Worm (Caenorhabditis elegans) whole organism, L3 larva: ENCODE data around the gene tsp-8.

Experiments used
- lin-39 ChIP-seq: fragments of 150-350 bp; optimal IDR thresholded peaks from 2 replicates; lab custom pipeline; 2018; ENCODE audit warnings: missing biosample characterization, missing genetic modification reagents, missing genetic modification characterization
- nhr-25 ChIP-seq: sonication (generic microtip); optimal IDR thresholded peaks from 2 replicates; lab custom pipeline; 2017; ENCODE audit warnings: missing biosample characterization, missing genetic modification characterization
- snpc-4 ChIP-seq: fragments of 150-350 bp; optimal IDR thresholded peaks from 2 replicates; lab custom pipeline; 2014; ENCODE audit warnings: missing biosample characterization, missing genetic modification characterization
- unc-62 ChIP-seq: fragments of 150-350 bp; sonication (generic microtip); optimal IDR thresholded peaks from 4 replicates; lab custom pipeline; 2014; ENCODE audit warnings: missing biosample characterization, missing genetic modification reagents, missing genetic modification characterization
- ztf-11 ChIP-seq: fragments of 150-350 bp; optimal IDR thresholded peaks from 2 replicates; lab custom pipeline; 2014; ENCODE audit warnings: missing biosample characterization, missing genetic modification characterization

DNA sequence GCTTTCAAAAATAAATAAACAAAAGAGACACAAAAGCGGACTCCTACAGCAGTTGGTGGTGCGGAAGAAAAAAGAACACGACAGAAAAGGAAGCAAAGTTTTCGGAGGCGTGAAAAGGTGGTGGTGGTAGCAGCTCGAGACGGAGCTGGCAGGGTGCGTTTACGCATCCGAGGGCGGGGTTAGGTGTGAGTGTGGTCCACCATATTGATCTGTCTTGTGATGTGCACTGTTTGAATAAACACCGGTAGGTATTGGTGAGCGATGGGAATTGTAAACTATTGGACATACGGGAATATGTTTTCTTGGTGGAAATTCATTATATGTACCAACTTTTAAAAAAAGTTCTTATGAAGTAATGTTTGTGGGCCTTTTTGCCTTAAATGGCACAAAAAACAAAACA is 31.7 kb upstream of the tsp-8 start, which contains the start of gene C05G5.5:
- TF ChIP-seq unc-62 (GFP tag; lab: Kevin White, UChicago) (no peak), ztf-11 (tag; lab: Kevin White, UChicago) (no peak), snpc-4 (tag; lab: Kevin White, UChicago) (no peak), lin-39 (tag; lab: Kevin White, UChicago) (no peak), nhr-25 (tag; lab: Kevin White, UChicago) (no peak)
